Worm (Caenorhabditis elegans) whole organism, L4 larva: ENCODE data around the gene F54C4.4.

Experiments used
- F26F4.8 ChIP-seq: fragments of 200-800 bp; sonication (Bioruptor generic); conservative IDR thresholded peaks from 2 replicates; pipeline ENCODE4 v1.3.6; 2022; ENCODE audit warnings: missing genetic modification characterization, missing compliant biosample characterization
- F37D6.2 ChIP-seq: sonication (generic microtip); optimal IDR thresholded peaks from 2 replicates; lab custom pipeline; 2016; ENCODE audit warnings: mild to moderate bottlenecking, missing genetic modification characterization, missing compliant biosample characterization
- Y48G9A.11 ChIP-seq: fragments of 200-800 bp; sonication (Bioruptor generic); IDR thresholded peaks from 2 replicates; pipeline ENCODE4 v1.3.6; 2022; ENCODE audit warnings: missing genetic modification reagents, missing genetic modification characterization, missing compliant biosample characterization
- Y5F2A.4 ChIP-seq: fragments of 200-800 bp; sonication (Bioruptor generic); optimal IDR thresholded peaks from 2 replicates; lab custom pipeline; 2018; ENCODE audit warnings: mild to moderate bottlenecking, missing genetic modification characterization, missing compliant biosample characterization
- aha-1 ChIP-seq: fragments of 150-350 bp; peaks from one replicate; lab custom pipeline; 2014; ENCODE audit warnings: missing biosample characterization, missing genetic modification characterization
- ama-1 ChIP-seq: fragments of 150-350 bp; optimal IDR thresholded peaks from 2 replicates; lab custom pipeline; 2014; ENCODE audit warnings: inconsistent platforms, mixed read lengths
- arid-1 ChIP-seq: fragments of 200-800 bp; sonication (Bioruptor generic); conservative IDR thresholded peaks from 2 replicates; pipeline ENCODE4 v1.3.6; 2022; ENCODE audit warnings: missing genetic modification reagents, missing genetic modification characterization, missing compliant biosample characterization
- ceh-20 ChIP-seq: fragments of 200-800 bp; sonication (Bioruptor generic); IDR thresholded peaks from 2 replicates; pipeline ENCODE4 v1.3.6; 2022; ENCODE audit warnings: missing genetic modification reagents, missing genetic modification characterization, missing compliant biosample characterization
- ces-1 ChIP-seq: fragments of 150-350 bp; sonication (generic microtip); optimal IDR thresholded peaks from 4 replicates; lab custom pipeline; 2014; ENCODE audit warnings: missing biosample characterization, missing genetic modification reagents, missing genetic modification characterization
- ctbp-1 ChIP-seq: fragments of 200-800 bp; sonication (Bioruptor generic); IDR thresholded peaks from 2 replicates; pipeline ENCODE4 v1.3.6; 2022; ENCODE audit warnings: missing genetic modification reagents, missing genetic modification characterization, missing compliant biosample characterization
- daf-16 ChIP-seq, 3 experiments: sonication (generic microtip); optimal IDR thresholded peaks; 2 replicates each; lab custom pipeline; 2016 to 2017; ENCODE audit warnings: missing genetic modification characterization in 3 of 3, missing genetic modification reagents in 3 of 3, mild to moderate bottlenecking in 2 of 3, missing compliant biosample characterization in 2 of 3, missing biosample characterization in 1 of 3, moderate library complexity in 1 of 3
- daf-8 ChIP-seq: fragments of 200-800 bp; sonication (Bioruptor generic); IDR thresholded peaks from 2 replicates; pipeline ENCODE4 v1.3.6; 2022; ENCODE audit warnings: missing genetic modification characterization, missing compliant biosample characterization
- dmd-9 ChIP-seq: fragments of 200-800 bp; sonication (Bioruptor generic); IDR thresholded peaks from 2 replicates; pipeline ENCODE4 v1.3.6; 2022; ENCODE audit warnings: missing genetic modification reagents, missing genetic modification characterization, missing compliant biosample characterization
- dpl-1 ChIP-seq: fragments of 150-350 bp; optimal IDR thresholded peaks from 2 replicates; lab custom pipeline; 2014; ENCODE audit warnings: missing biosample characterization, missing genetic modification reagents, missing genetic modification characterization
- dve-1 ChIP-seq: sonication (generic microtip); optimal IDR thresholded peaks from 2 replicates; lab custom pipeline; 2017; ENCODE audit warnings: antibody characterized with exemption, mild to moderate bottlenecking, missing genetic modification characterization, missing compliant biosample characterization; ENCODE audit not compliant: insufficient read depth
- egl-27 ChIP-seq: sonication (generic microtip); optimal IDR thresholded peaks from 3 replicates; lab custom pipeline; 2017; ENCODE audit warnings: missing biosample characterization, missing genetic modification reagents, missing genetic modification characterization
- egl-43 ChIP-seq: fragments of 200-800 bp; sonication (Bioruptor generic); IDR thresholded peaks from 2 replicates; pipeline ENCODE4 v1.3.6; 2022; ENCODE audit warnings: missing genetic modification reagents, missing genetic modification characterization, missing compliant biosample characterization
- fkh-10 ChIP-seq: fragments of 150-350 bp; optimal IDR thresholded peaks from 2 replicates; lab custom pipeline; 2014; ENCODE audit warnings: missing biosample characterization, missing genetic modification reagents, missing genetic modification characterization
- hif-1 ChIP-seq, 2 experiments: sonication (generic microtip); optimal IDR thresholded peaks; 2 replicates each; lab custom pipeline; 2016 to 2017; ENCODE audit warnings: missing compliant biosample characterization in 2 of 2, missing genetic modification characterization in 2 of 2, missing genetic modification reagents in 2 of 2, missing genotype in 2 of 2, mild to moderate bottlenecking in 1 of 2
- hlh-11 ChIP-seq: fragments of 200-800 bp; sonication (Bioruptor generic); optimal IDR thresholded peaks from 2 replicates; lab custom pipeline; 2018; ENCODE audit warnings: mild to moderate bottlenecking, missing genetic modification characterization, missing compliant biosample characterization
- hlh-30 ChIP-seq: sonication (generic microtip); optimal IDR thresholded peaks from 2 replicates; lab custom pipeline; 2017; ENCODE audit warnings: antibody characterized with exemption, mild to moderate bottlenecking, missing genetic modification characterization, missing compliant biosample characterization; ENCODE audit not compliant: insufficient read depth
- hmg-1.1 ChIP-seq: fragments of 200-800 bp; sonication (Bioruptor generic); IDR thresholded peaks from 2 replicates; pipeline ENCODE4 v1.3.6; 2022; ENCODE audit warnings: missing genetic modification reagents, missing genetic modification characterization, missing compliant biosample characterization
- lin-13 ChIP-seq: fragments of 150-350 bp; optimal IDR thresholded peaks from 2 replicates; lab custom pipeline; 2014; ENCODE audit warnings: missing biosample characterization, missing genetic modification reagents, missing genetic modification characterization
- lin-38 ChIP-seq: fragments of 200-800 bp; sonication (Bioruptor generic); IDR thresholded peaks from 2 replicates; pipeline ENCODE4 v1.3.6; 2022; ENCODE audit warnings: missing genetic modification reagents, missing genetic modification characterization, missing compliant biosample characterization
- lin-39 ChIP-seq: fragments of 150-350 bp; optimal IDR thresholded peaks from 2 replicates; lab custom pipeline; 2014; ENCODE audit warnings: missing biosample characterization, missing genetic modification reagents, missing genetic modification characterization
- lsy-2 ChIP-seq, 2 experiments: fragments of 150-350 bp in 1 of 2; sonication (generic microtip) in 1 of 2; optimal IDR thresholded peaks; 2 replicates each; lab custom pipeline; 2014 to 2017; ENCODE audit warnings: missing biosample characterization in 2 of 2, missing genetic modification characterization in 2 of 2
- mep-1 ChIP-seq: fragments of 150-350 bp; sonication (generic microtip); optimal IDR thresholded peaks from 3 replicates; lab custom pipeline; 2014; ENCODE audit warnings: missing biosample characterization, missing genetic modification characterization
- mes-2 ChIP-seq: sonication (generic microtip); optimal IDR thresholded peaks from 2 replicates; lab custom pipeline; 2016; ENCODE audit warnings: missing genotype, mild to moderate bottlenecking, missing genetic modification characterization, missing compliant biosample characterization; ENCODE audit not compliant: poor library complexity, severe bottlenecking
- mxl-2 ChIP-seq: fragments of 200-800 bp; sonication (Bioruptor generic); conservative IDR thresholded peaks from 2 replicates; pipeline ENCODE4 v1.3.6; 2022; ENCODE audit warnings: missing genetic modification reagents, missing genetic modification characterization, missing compliant biosample characterization
- nhr-102 ChIP-seq: sonication (generic microtip); optimal IDR thresholded peaks from 2 replicates; lab custom pipeline; 2016; ENCODE audit warnings: mild to moderate bottlenecking, missing genetic modification characterization, moderate library complexity, missing compliant biosample characterization
- nhr-28 ChIP-seq: fragments of 150-350 bp; optimal IDR thresholded peaks from 2 replicates; lab custom pipeline; 2014; ENCODE audit warnings: missing biosample characterization, missing genetic modification characterization
- nhr-42 ChIP-seq: fragments of 200-800 bp; sonication (Bioruptor generic); IDR thresholded peaks from 2 replicates; pipeline ENCODE4 v1.3.6; 2022; ENCODE audit warnings: missing genetic modification characterization, missing compliant biosample characterization
- nhr-6 ChIP-seq: fragments of 150-350 bp; optimal IDR thresholded peaks from 2 replicates; lab custom pipeline; 2014; ENCODE audit warnings: missing biosample characterization, missing genetic modification characterization
- nhr-77 ChIP-seq: fragments of 150-350 bp; optimal IDR thresholded peaks from 2 replicates; lab custom pipeline; 2014; ENCODE audit warnings: missing biosample characterization, missing genetic modification characterization
- pha-4 ChIP-seq, 2 experiments: fragments of 150-350 bp in 1 of 2; fragments of 200-800 bp in 1 of 2; sonication (Bioruptor generic) in 1 of 2; IDR thresholded peaks in 1 of 2; optimal IDR thresholded peaks in 1 of 2; 2 replicates each; pipeline versions ENCODE4 v1.3.6 to Lab custom; 2014 to 2022; ENCODE audit warnings: missing genetic modification characterization in 2 of 2, missing genetic modification reagents in 2 of 2, missing biosample characterization in 1 of 2, missing compliant biosample characterization in 1 of 2
- php-3 ChIP-seq: fragments of 200-800 bp; sonication (Bioruptor generic); IDR thresholded peaks from 2 replicates; pipeline ENCODE4 v1.3.6; 2022; ENCODE audit warnings: missing genetic modification reagents, missing genetic modification characterization, missing compliant biosample characterization
- rbr-2 ChIP-seq: sonication (generic microtip); optimal IDR thresholded peaks from 2 replicates; lab custom pipeline; 2016; ENCODE audit warnings: missing genotype, missing genetic modification characterization, missing compliant biosample characterization
- skn-1 ChIP-seq: fragments of 150-350 bp; optimal IDR thresholded peaks from 2 replicates; lab custom pipeline; 2014; ENCODE audit warnings: missing biosample characterization, missing genetic modification characterization
- tra-1 ChIP-seq: fragments of 200-800 bp; sonication (Bioruptor generic); IDR thresholded peaks from 2 replicates; pipeline ENCODE4 v1.3.6; 2022; ENCODE audit warnings: missing genetic modification reagents, missing genetic modification characterization, missing compliant biosample characterization
- unc-39 ChIP-seq: sonication (generic microtip); optimal IDR thresholded peaks from 2 replicates; lab custom pipeline; 2017; ENCODE audit warnings: missing biosample characterization, missing genetic modification characterization
- zag-1 ChIP-seq: fragments of 150-350 bp; optimal IDR thresholded peaks from 2 replicates; lab custom pipeline; 2014; ENCODE audit warnings: missing biosample characterization, missing genetic modification characterization

Gene F54C4.4

ce11 chrIII:132118-132517 lies 44.9 kb upstream of the F54C4.4 start, which contains the start of gene pals-22 (continued):
- TF ChIP-seq pha-4 (GFP tag; IDR thresholded peaks at IDR 0.05; lab: Robert Waterston, UW), result no peak
- TF ChIP-seq pha-4 (tag; optimal IDR thresholded peaks at IDR 0.05; lab: Kevin White, UChicago), result no peak
- TF ChIP-seq F26F4.8, result no peak

- no peak for TF ChIP-seq zag-1 (tag; lab: Kevin White, UChicago)
- no peak for TF ChIP-seq tra-1 (GFP tag; lab: Robert Waterston, UW)
- no peak for TF ChIP-seq skn-1 (tag; lab: Kevin White, UChicago)
- TF ChIP-seq php-3 (GFP tag; lab: Robert Waterston, UW), result no peak
- TF ChIP-seq lsy-2 (tag; optimal IDR thresholded peaks at IDR 0.05; lab: Kevin White, UChicago), result no peak
- no peak for TF ChIP-seq daf-8 (GFP tag; lab: Robert Waterston, UW)
- no peak for TF ChIP-seq hif-1 (tag; optimal IDR thresholded peaks at IDR 0.05; lab: Kevin White, UChicago)
- TF ChIP-seq lin-39, result no peak
- TF ChIP-seq aha-1 (tag; lab: Kevin White, UChicago), result peak; percentile 78
- TF ChIP-seq ces-1 (GFP tag; lab: Kevin White, UChicago), result peak; percentile 6
- no peak for TF ChIP-seq ctbp-1 (GFP tag; lab: Robert Waterston, UW)
- no peak for TF ChIP-seq mxl-2 (GFP tag; lab: Robert Waterston, UW)
- TF ChIP-seq lin-13 (GFP tag; lab: Kevin White, UChicago), result peak; percentile 31
- TF ChIP-seq arid-1 (GFP tag; lab: Robert Waterston, UW), result no peak
- TF ChIP-seq Y48G9A.11, result no peak
- peak; percentile 55 for TF ChIP-seq nhr-6 (tag; lab: Kevin White, UChicago)
- TF ChIP-seq fkh-10 (GFP tag; lab: Kevin White, UChicago), result peak; percentile 20
- no peak for TF ChIP-seq daf-16 (GFP tag; optimal IDR thresholded peaks at IDR 0.05; lab: Kevin White, UChicago)
- peak; percentile 63 for TF ChIP-seq daf-16 (tag; optimal IDR thresholded peaks at IDR 0.05; lab: Kevin White, UChicago)
- TF ChIP-seq hlh-30 (tag; lab: Kevin White, UChicago), result peak; percentile 36
- TF ChIP-seq mes-2 (tag; lab: Kevin White, UChicago), result peak; percentile 74
- TF ChIP-seq dpl-1 (GFP tag; lab: Kevin White, UChicago), result peak; percentile 50
- TF ChIP-seq nhr-77, result peak; percentile 8
- peak; percentile 50 for TF ChIP-seq nhr-28
- TF ChIP-seq nhr-102 (tag; lab: Kevin White, UChicago), result peak; percentile 16
- TF ChIP-seq dmd-9, result no peak
- TF ChIP-seq nhr-42 (GFP tag; lab: Robert Waterston, UW), result no peak
- TF ChIP-seq rbr-2 (tag; lab: Kevin White, UChicago), result peak; percentile 62
- TF ChIP-seq egl-27 (tag; lab: Kevin White, UChicago), result no peak
- TF ChIP-seq hmg-1.1 (GFP tag; lab: Robert Waterston, UW), result peak; percentile 26; the same call in 1 of the 2 replicates
- no peak for TF ChIP-seq ceh-20 (GFP tag; lab: Robert Waterston, UW)
- TF ChIP-seq F26F4.8, result no peak
- TF ChIP-seq Y5F2A.4, result no peak
- peak; percentile 90 for TF ChIP-seq lin-38 (GFP tag; lab: Robert Waterston, UW)
- peak; percentile 10 for TF ChIP-seq hlh-11 (tag; lab: Kevin White, UChicago)
- TF ChIP-seq dve-1 (tag; lab: Kevin White, UChicago), result peak; percentile 81
- no peak for TF ChIP-seq unc-39 (tag; lab: Kevin White, UChicago)
- no peak for TF ChIP-seq F37D6.2 (tag; lab: Kevin White, UChicago)
- no peak for TF ChIP-seq ama-1 (lab: Kevin White, UChicago)
- no peak for TF ChIP-seq mep-1 (tag; lab: Kevin White, UChicago)
- TF ChIP-seq egl-43 (GFP tag; lab: Robert Waterston, UW), result no peak
These were observed 44.4 kb upstream of the F54C4.4 start for ce11 chrIII:131627-132026.
